Worm (Caenorhabditis elegans): ENCODE data around the gene pqn-57.

DNA sequence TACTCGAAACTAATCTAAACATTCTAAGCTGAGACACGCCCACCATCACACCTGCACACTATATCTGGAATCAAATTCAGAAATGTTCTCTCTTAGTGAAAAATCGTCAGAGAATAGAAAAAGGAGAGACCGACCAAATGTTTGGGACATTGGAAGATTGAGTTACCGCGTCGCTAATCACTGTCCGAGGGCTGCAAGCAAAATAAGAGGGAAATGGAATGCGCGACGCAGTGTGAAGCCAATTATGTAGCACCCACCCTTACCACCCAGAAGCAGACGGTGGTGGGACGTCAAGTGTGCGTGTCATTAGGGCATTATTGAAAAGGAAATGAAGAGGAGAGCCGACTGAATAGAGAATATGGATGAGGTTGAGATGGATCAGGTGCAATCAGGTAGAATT is 9.2 kb downstream of the pqn-57 start:
- no peak for TF ChIP-seq ref-1 (GFP tag; conservative IDR thresholded peaks at IDR 0.05)
- TF ChIP-seq med-1 (GFP tag; optimal IDR thresholded peaks at IDR 0.05; ENCODE audit: insufficient read depth) = no peak
- no peak for TF ChIP-seq T22C8.4 (GFP tag; IDR thresholded peaks at IDR 0.05)
- no peak for TF ChIP-seq flt-1 (GFP tag; IDR thresholded peaks at IDR 0.05)
- TF ChIP-seq cog-1 (tag; optimal IDR thresholded peaks at IDR 0.05) = no peak

All from whole organism, midembryonic.